Worm (Caenorhabditis elegans) whole organism, L1 larva: ENCODE results near the gene W09H1.4.
A peak's percentile ranks its signal among the peaks of the same experiment; 100 is the strongest.

ENCODE experiments used
- C16A3.4 ChIP-seq: fragments of 150-350 bp; optimal IDR thresholded peaks from 2 replicates; lab custom pipeline; 2014; ENCODE audit warnings: missing biosample characterization, missing genetic modification characterization
- F16B12.6 ChIP-seq: fragments of 150-350 bp; optimal IDR thresholded peaks from 2 replicates; lab custom pipeline; 2014; ENCODE audit warnings: missing biosample characterization, missing genetic modification characterization
- Y116A8C.19 ChIP-seq: sonication (generic microtip); optimal IDR thresholded peaks from 2 replicates; lab custom pipeline; 2016; ENCODE audit warnings: missing compliant biosample characterization, missing genetic modification characterization, borderline replicate concordance
- alr-1 ChIP-seq: fragments of 200-800 bp; sonication (Bioruptor generic); optimal IDR thresholded peaks from 2 replicates; lab custom pipeline; 2018; ENCODE audit warnings: borderline replicate concordance, mild to moderate bottlenecking, missing genetic modification characterization, missing compliant biosample characterization
- aly-2 ChIP-seq: fragments of 150-350 bp; optimal IDR thresholded peaks from 2 replicates; lab custom pipeline; 2014; ENCODE audit warnings: missing biosample characterization, missing genetic modification characterization
- ceh-63 ChIP-seq: fragments of 200-800 bp; sonication (Bioruptor generic); optimal IDR thresholded peaks from 2 replicates; lab custom pipeline; 2018; ENCODE audit warnings: mild to moderate bottlenecking, missing genetic modification characterization, missing compliant biosample characterization
- ceh-88 ChIP-seq: fragments of 200-800 bp; sonication (Bioruptor generic); IDR thresholded peaks from 2 replicates; pipeline ENCODE4 v1.3.6; 2022; ENCODE audit warnings: missing genetic modification characterization, missing compliant biosample characterization
- ceh-90 ChIP-seq: sonication (generic microtip); optimal IDR thresholded peaks from 2 replicates; lab custom pipeline; 2016; ENCODE audit warnings: missing genetic modification characterization, missing compliant biosample characterization
- ces-1 ChIP-seq: fragments of 150-350 bp; optimal IDR thresholded peaks from 2 replicates; lab custom pipeline; 2014; ENCODE audit warnings: missing biosample characterization, missing genetic modification reagents, missing genetic modification characterization
- dsc-1 ChIP-seq: sonication (generic microtip); optimal IDR thresholded peaks from 2 replicates; lab custom pipeline; 2016; ENCODE audit warnings: mild to moderate bottlenecking, missing genetic modification characterization, missing compliant biosample characterization
- efl-1 ChIP-seq, 4 experiments: fragments of 150-350 bp; optimal IDR thresholded peaks in 3 of 4; peaks in 1 of 4; 1 replicate in 1 of 4; 2 replicates in 3 of 4; lab custom pipeline; 2014; ENCODE audit warnings: missing biosample characterization in 2 of 4, missing genetic modification characterization in 2 of 4, missing genetic modification reagents in 2 of 4
- egl-27 ChIP-seq, 2 experiments: fragments of 150-350 bp in 1 of 2; sonication (generic microtip); optimal IDR thresholded peaks; 3 replicates each; lab custom pipeline; 2017 to 2018; ENCODE audit warnings: missing biosample characterization in 2 of 2, missing genetic modification characterization in 2 of 2, missing genetic modification reagents in 2 of 2
- elt-2 ChIP-seq: sonication (generic microtip); optimal IDR thresholded peaks from 2 replicates; lab custom pipeline; 2016; ENCODE audit warnings: missing genetic modification characterization, mild to moderate bottlenecking, inconsistent platforms, missing compliant biosample characterization, missing genetic modification reagents
- elt-3 ChIP-seq, 6 experiments: fragments of 150-350 bp in 1 of 6; sonication (generic microtip); optimal IDR thresholded peaks; 2 replicates each; lab custom pipeline; 2017 to 2018; ENCODE audit warnings: missing biosample characterization in 6 of 6, missing genetic modification characterization in 6 of 6, inconsistent platforms in 1 of 6
- fkh-4 ChIP-seq: sonication (generic microtip); optimal IDR thresholded peaks from 2 replicates; lab custom pipeline; 2016; ENCODE audit warnings: missing compliant biosample characterization, missing genetic modification characterization, borderline replicate concordance
- fkh-8 ChIP-seq: sonication (generic microtip); optimal IDR thresholded peaks from 2 replicates; lab custom pipeline; 2016; ENCODE audit warnings: mild to moderate bottlenecking, missing genetic modification characterization, missing compliant biosample characterization
- grh-1 ChIP-seq: fragments of 200-800 bp; sonication (Bioruptor generic); IDR thresholded peaks from 2 replicates; pipeline ENCODE4 v1.3.6; 2022; ENCODE audit warnings: missing genetic modification reagents, missing genetic modification characterization, missing compliant biosample characterization
- hlh-17 ChIP-seq: fragments of 200-800 bp; sonication (Bioruptor generic); optimal IDR thresholded peaks from 2 replicates; lab custom pipeline; 2018; ENCODE audit warnings: missing genetic modification characterization, mild to moderate bottlenecking, missing compliant biosample characterization, moderate library complexity, borderline replicate concordance
- irx-1 ChIP-seq: sonication (generic microtip); optimal IDR thresholded peaks from 2 replicates; lab custom pipeline; 2016; ENCODE audit warnings: missing genetic modification characterization, missing compliant biosample characterization
- jun-1 ChIP-seq: fragments of 150-350 bp; optimal IDR thresholded peaks from 2 replicates; lab custom pipeline; 2014; ENCODE audit warnings: missing biosample characterization, missing genetic modification reagents, missing genetic modification characterization
- lin-14 ChIP-seq: fragments of 200-800 bp; sonication (Bioruptor generic); optimal IDR thresholded peaks from 2 replicates; lab custom pipeline; 2018; ENCODE audit warnings: mild to moderate bottlenecking, missing genetic modification characterization, moderate library complexity, missing compliant biosample characterization
- lin-35 ChIP-seq, 2 experiments: fragments of 150-350 bp; optimal IDR thresholded peaks; 2 replicates each; lab custom pipeline; 2014; ENCODE audit warnings: missing biosample characterization in 2 of 2, missing genetic modification characterization in 2 of 2, missing genetic modification reagents in 2 of 2
- lin-39 ChIP-seq: fragments of 150-350 bp; optimal IDR thresholded peaks from 2 replicates; lab custom pipeline; 2014; ENCODE audit warnings: missing biosample characterization, missing genetic modification reagents, missing genetic modification characterization
- lir-3 ChIP-seq: sonication (generic microtip); optimal IDR thresholded peaks from 2 replicates; lab custom pipeline; 2016; ENCODE audit warnings: mild to moderate bottlenecking, missing genetic modification characterization, moderate library complexity, missing compliant biosample characterization; ENCODE audit not compliant: poor library complexity
- lsy-2 ChIP-seq, 2 experiments: fragments of 150-350 bp; optimal IDR thresholded peaks; 2 replicates each; lab custom pipeline; 2014; ENCODE audit warnings: missing biosample characterization in 2 of 2, missing genetic modification characterization in 2 of 2
- mef-2 ChIP-seq: fragments of 150-350 bp; optimal IDR thresholded peaks from 2 replicates; lab custom pipeline; 2014; ENCODE audit warnings: missing biosample characterization, missing genetic modification characterization
- mep-1 ChIP-seq: fragments of 150-350 bp; optimal IDR thresholded peaks from 2 replicates; lab custom pipeline; 2014; ENCODE audit warnings: missing biosample characterization, missing genetic modification characterization
- nhr-19 ChIP-seq: fragments of 200-800 bp; sonication (Bioruptor generic); conservative IDR thresholded peaks from 2 replicates; pipeline ENCODE4 v1.3.6; 2022; ENCODE audit warnings: missing genetic modification characterization, missing compliant biosample characterization
- nhr-20 ChIP-seq: sonication (generic microtip); optimal IDR thresholded peaks from 2 replicates; lab custom pipeline; 2016; ENCODE audit warnings: mild to moderate bottlenecking, missing genetic modification characterization, missing compliant biosample characterization
- nhr-237 ChIP-seq: fragments of 150-350 bp; optimal IDR thresholded peaks from 2 replicates; lab custom pipeline; 2014; ENCODE audit warnings: missing biosample characterization, missing genetic modification characterization
- nhr-28 ChIP-seq: fragments of 150-350 bp; optimal IDR thresholded peaks from 2 replicates; lab custom pipeline; 2014; ENCODE audit warnings: missing biosample characterization, missing genetic modification characterization
- nhr-47 ChIP-seq: sonication (generic microtip); optimal IDR thresholded peaks from 2 replicates; lab custom pipeline; 2016; ENCODE audit warnings: mild to moderate bottlenecking, missing genetic modification characterization, moderate library complexity, missing compliant biosample characterization
- nhr-71 ChIP-seq: sonication (generic microtip); optimal IDR thresholded peaks from 2 replicates; lab custom pipeline; 2016; ENCODE audit warnings: mild to moderate bottlenecking, missing genetic modification characterization, moderate library complexity, missing compliant biosample characterization
- nhr-76 ChIP-seq: sonication (generic microtip); optimal IDR thresholded peaks from 2 replicates; lab custom pipeline; 2017; ENCODE audit warnings: missing biosample characterization, missing genetic modification characterization
- nhr-77 ChIP-seq: fragments of 150-350 bp; optimal IDR thresholded peaks from 2 replicates; lab custom pipeline; 2014; ENCODE audit warnings: missing biosample characterization, missing genetic modification characterization
- nhr-85 ChIP-seq: sonication (generic microtip); peaks from one replicate; lab custom pipeline; 2016; ENCODE audit warnings: missing genetic modification characterization, inconsistent platforms, missing compliant biosample characterization
- nhr-90 ChIP-seq: sonication (generic microtip); optimal IDR thresholded peaks from 2 replicates; lab custom pipeline; 2016; ENCODE audit warnings: mild to moderate bottlenecking, missing genetic modification characterization, missing compliant biosample characterization; ENCODE audit not compliant: poor library complexity
- pag-3 ChIP-seq: sonication (generic microtip); optimal IDR thresholded peaks from 2 replicates; lab custom pipeline; 2017; ENCODE audit warnings: missing genetic modification characterization, mild to moderate bottlenecking, missing compliant biosample characterization, antibody characterized with exemption, borderline replicate concordance; ENCODE audit not compliant: insufficient read depth
- pax-3 ChIP-seq: fragments of 200-800 bp; sonication (Bioruptor generic); optimal IDR thresholded peaks from 2 replicates; lab custom pipeline; 2018; ENCODE audit warnings: mild to moderate bottlenecking, missing genetic modification characterization, moderate library complexity, missing compliant biosample characterization
- pqm-1 ChIP-seq: sonication (generic microtip); optimal IDR thresholded peaks from 3 replicates; lab custom pipeline; 2017; ENCODE audit warnings: missing biosample characterization, missing genetic modification characterization
- rnt-1 ChIP-seq: sonication (generic microtip); optimal IDR thresholded peaks from 2 replicates; lab custom pipeline; 2016; ENCODE audit warnings: mild to moderate bottlenecking, missing genetic modification characterization, moderate library complexity, missing compliant biosample characterization
- skn-1 ChIP-seq: fragments of 150-350 bp; optimal IDR thresholded peaks from 2 replicates; lab custom pipeline; 2014; ENCODE audit warnings: missing biosample characterization, missing genetic modification characterization
- snpc-4 ChIP-seq: fragments of 150-350 bp; optimal IDR thresholded peaks from 2 replicates; lab custom pipeline; 2014; ENCODE audit warnings: missing biosample characterization, missing genetic modification characterization
- sox-4 ChIP-seq: sonication (generic microtip); optimal IDR thresholded peaks from 2 replicates; lab custom pipeline; 2016; ENCODE audit warnings: missing genetic modification characterization, missing compliant biosample characterization
- sup-37 ChIP-seq: fragments of 200-800 bp; sonication (Bioruptor generic); optimal IDR thresholded peaks from 2 replicates; lab custom pipeline; 2018; ENCODE audit warnings: mild to moderate bottlenecking, missing genetic modification characterization, missing compliant biosample characterization
- swsn-7 ChIP-seq: sonication (generic microtip); optimal IDR thresholded peaks from 2 replicates; lab custom pipeline; 2016; ENCODE audit warnings: missing genetic modification characterization, missing compliant biosample characterization
- tbx-2 ChIP-seq: sonication (generic microtip); optimal IDR thresholded peaks from 2 replicates; lab custom pipeline; 2016; ENCODE audit warnings: missing genetic modification characterization, missing compliant biosample characterization
- unc-86 ChIP-seq: sonication (generic microtip); optimal IDR thresholded peaks from 2 replicates; lab custom pipeline; 2016; ENCODE audit warnings: missing genetic modification characterization, missing compliant biosample characterization
- unc-98 ChIP-seq: fragments of 200-800 bp; sonication (Bioruptor generic); IDR thresholded peaks from 2 replicates; pipeline ENCODE4 v1.3.6; 2022; ENCODE audit warnings: missing genetic modification characterization, missing compliant biosample characterization
- xbp-1 ChIP-seq: sonication (generic microtip); optimal IDR thresholded peaks from 2 replicates; lab custom pipeline; 2016; ENCODE audit warnings: missing genetic modification characterization, missing compliant biosample characterization
- ztf-11 ChIP-seq, 2 experiments: sonication (generic microtip); optimal IDR thresholded peaks; 2 replicates each; lab custom pipeline; 2016 to 2017; ENCODE audit warnings: missing genetic modification characterization in 2 of 2, missing biosample characterization in 1 of 2, missing compliant biosample characterization in 1 of 2
- ztf-4 ChIP-seq: fragments of 150-350 bp; optimal IDR thresholded peaks from 2 replicates; lab custom pipeline; 2014; ENCODE audit warnings: missing biosample characterization, missing genetic modification characterization

The W09H1.4 gene

DNA sequence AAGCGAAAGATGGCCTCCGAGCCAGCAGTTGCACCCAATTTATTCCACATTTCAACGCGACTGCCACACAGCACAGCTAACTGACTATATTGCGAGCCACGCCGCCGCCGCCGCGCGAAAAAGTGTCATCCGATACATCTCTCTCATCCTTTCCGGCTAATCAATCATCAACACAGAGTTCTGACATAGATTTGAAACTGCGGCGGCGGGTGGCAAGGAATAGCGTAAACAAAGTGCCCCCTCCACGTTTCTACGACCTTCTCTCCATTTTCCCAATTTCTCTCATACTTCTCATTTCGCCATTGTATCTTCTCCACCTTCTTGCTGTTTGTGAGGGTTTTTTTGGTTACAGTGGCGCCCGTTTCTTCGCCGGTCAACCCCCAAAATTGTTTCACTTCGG lies 6.0 kb downstream of the W09H1.4 start:
- TF ChIP-seq mef-2 (tag; lab: Kevin White, UChicago) (no peak), sup-37 (GFP tag; lab: Kevin White, UChicago) (no peak), C16A3.4 (tag; lab: Kevin White, UChicago) (no peak), nhr-90 (tag; lab: Kevin White, UChicago) (peak; percentile 37), nhr-77 (tag; lab: Kevin White, UChicago) (no peak), grh-1 (GFP tag; lab: Robert Waterston, UW) (no peak), nhr-85 (tag; lab: Kevin White, UChicago) (peak; percentile 74), pax-3 (no peak), nhr-237 (tag; lab: Kevin White, UChicago) (no peak), snpc-4 (tag; lab: Kevin White, UChicago) (peak; percentile 5), dsc-1 (no peak), elt-3 (tag; optimal IDR thresholded peaks at IDR 0.05; lab: Kevin White, UChicago) (peak in 1 of 6 experiments; percentile 27), swsn-7 (tag; lab: Kevin White, UChicago) (peak; percentile 23), ztf-11 (tag; optimal IDR thresholded peaks at IDR 0.05; lab: Kevin White, UChicago) (no peak), elt-2 (no peak), ceh-63 (no peak), pag-3 (tag; lab: Kevin White, UChicago) (peak; percentile 65), Y116A8C.19 (tag; lab: Kevin White, UChicago) (no peak), fkh-8 (tag; lab: Kevin White, UChicago) (no peak), lin-35 (GFP tag; optimal IDR thresholded peaks at IDR 0.05; lab: Kevin White, UChicago) (peak; percentile 35 to 41), unc-98 (no peak), mep-1 (tag; lab: Kevin White, UChicago) (no peak), aly-2 (tag; lab: Kevin White, UChicago) (no peak), hlh-17 (GFP tag; lab: Kevin White, UChicago) (no peak), irx-1 (tag; lab: Kevin White, UChicago) (peak; percentile 25), skn-1 (no peak), nhr-47 (tag; lab: Kevin White, UChicago) (peak; percentile 5), rnt-1 (tag; lab: Kevin White, UChicago) (peak; percentile 41), ceh-88 (GFP tag; lab: Robert Waterston, UW) (no peak), sox-4 (tag; lab: Kevin White, UChicago) (no peak), egl-27 (tag; optimal IDR thresholded peaks at IDR 0.05; lab: Kevin White, UChicago) (no peak), lin-14 (GFP tag; lab: Kevin White, UChicago) (peak; percentile 92), jun-1 (no peak), ztf-4 (tag; lab: Kevin White, UChicago) (no peak), efl-1 (optimal IDR thresholded peaks at IDR 0.05; lab: Kevin White, UChicago) (peak in 1 of 2 experiments; percentile 27), efl-1 (GFP tag; optimal IDR thresholded peaks at IDR 0.05 in 1 of 2; lab: Kevin White, UChicago) (peak; percentile 41 to 94), alr-1 (tag; lab: Kevin White, UChicago) (no peak), ces-1 (GFP tag; lab: Kevin White, UChicago) (no peak), nhr-19 (GFP tag; lab: Robert Waterston, UW) (peak; percentile 25; the same call in 1 of the 2 replicates), fkh-4 (tag; lab: Kevin White, UChicago) (no peak), lir-3 (tag; lab: Kevin White, UChicago) (no peak), nhr-20 (tag; lab: Kevin White, UChicago) (peak; percentile 46), nhr-71 (tag; lab: Kevin White, UChicago) (peak; percentile 56), pqm-1 (tag; lab: Kevin White, UChicago) (no peak), nhr-76 (tag; lab: Kevin White, UChicago) (no peak), lsy-2 (tag; optimal IDR thresholded peaks at IDR 0.05; lab: Kevin White, UChicago) (peak in 1 of 2 experiments; percentile 28), lin-39 (tag; lab: Kevin White, UChicago) (no peak), tbx-2 (tag; lab: Kevin White, UChicago) (peak; percentile 25), ceh-90 (tag; lab: Kevin White, UChicago) (no peak), unc-86 (tag; lab: Kevin White, UChicago) (no peak), nhr-28 (tag; lab: Kevin White, UChicago) (no peak), F16B12.6 (tag; lab: Kevin White, UChicago) (no peak), xbp-1 (no peak)
